Fruit fly (Drosophila melanogaster) whole organism, embryonic: ENCODE measurements around the gene Oatp74D.
A peak's percentile ranks its signal among the peaks of the same experiment; 100 is the strongest.

Experiments used
- ATbp ChIP-seq: fragments of 200-800 bp; sonication (Bioruptor generic); optimal IDR thresholded peaks from 2 replicates; lab custom pipeline; 2017; ENCODE audit warnings: missing biosample characterization, mild to moderate bottlenecking, missing genetic modification characterization, missing genetic modification reagents
- Aef1 ChIP-seq: fragments of 200-800 bp; sonication (Bioruptor generic); IDR thresholded peaks from 3 replicates; pipeline ENCODE4 v1.3.6; 2022; ENCODE audit warnings: missing biosample characterization, missing genetic modification characterization
- Asciz ChIP-seq: fragments of 200-800 bp; sonication (Bioruptor generic); optimal IDR thresholded peaks from 2 replicates; lab custom pipeline; 2017; ENCODE audit warnings: missing biosample characterization, mild to moderate bottlenecking, missing genetic modification characterization, missing genetic modification reagents
- CG10147 ChIP-seq: fragments of 200-800 bp; sonication (Bioruptor generic); optimal IDR thresholded peaks from 2 replicates; lab custom pipeline; 2019; ENCODE audit warnings: missing biosample characterization, mild to moderate bottlenecking, missing genetic modification characterization, moderate library complexity
- CG10654 ChIP-seq: fragments of 200-800 bp; sonication (Bioruptor generic); optimal IDR thresholded peaks from 2 replicates; lab custom pipeline; 2016; ENCODE audit warnings: missing biosample characterization, missing genetic modification characterization
- CG11695 ChIP-seq: fragments of 200-800 bp; sonication (Bioruptor generic); IDR thresholded peaks from 3 replicates; pipeline ENCODE4 v1.3.6; 2022; ENCODE audit warnings: missing biosample characterization, missing genetic modification characterization
- CG12104 ChIP-seq: fragments of 200-800 bp; sonication (Bioruptor generic); optimal IDR thresholded peaks from 3 replicates; lab custom pipeline; 2016; ENCODE audit warnings: missing biosample characterization, missing genetic modification characterization
- CG14667 ChIP-seq: fragments of 200-800 bp; sonication (Bioruptor generic); IDR thresholded peaks from 2 replicates; pipeline ENCODE4 v1.3.6; 2022; ENCODE audit warnings: missing biosample characterization, missing genetic modification characterization
- CG15269 ChIP-seq: fragments of 200-800 bp; sonication (Bioruptor generic); optimal IDR thresholded peaks from 2 replicates; lab custom pipeline; 2018; ENCODE audit warnings: missing biosample characterization, mild to moderate bottlenecking, missing genetic modification characterization, moderate library complexity
- CG1602 ChIP-seq: fragments of 200-800 bp; sonication (Bioruptor generic); optimal IDR thresholded peaks from 3 replicates; lab custom pipeline; 2016; ENCODE audit warnings: missing biosample characterization, missing genetic modification characterization
- CG17912 ChIP-seq: fragments of 200-800 bp; sonication (Bioruptor generic); optimal IDR thresholded peaks from 2 replicates; lab custom pipeline; 2018; ENCODE audit warnings: missing biosample characterization, mild to moderate bottlenecking, missing genetic modification characterization
- CG30020 ChIP-seq: fragments of 200-800 bp; optimal IDR thresholded peaks from 2 replicates; lab custom pipeline; 2019; ENCODE audit warnings: missing biosample characterization, mild to moderate bottlenecking, missing genetic modification characterization, moderate library complexity
- CG34224 ChIP-seq: fragments of 200-800 bp; sonication (Bioruptor generic); IDR thresholded peaks from 3 replicates; pipeline ENCODE4 v1.3.6; 2022; ENCODE audit warnings: missing biosample characterization, missing genetic modification characterization; ENCODE audit not compliant: partially characterized antibody
- CG4424 ChIP-seq: fragments of 200-800 bp; sonication (Bioruptor generic); optimal IDR thresholded peaks from 3 replicates; lab custom pipeline; 2016; ENCODE audit warnings: missing biosample characterization, missing genetic modification characterization
- CG4617 ChIP-seq: fragments of 200-800 bp; sonication (Bioruptor generic); optimal IDR thresholded peaks from 3 replicates; lab custom pipeline; 2016; ENCODE audit warnings: missing biosample characterization, missing genetic modification characterization, borderline replicate concordance
- CG6689 ChIP-seq: fragments of 200-800 bp; sonication (Bioruptor generic); IDR thresholded peaks from 2 replicates; pipeline ENCODE4 v1.3.6; 2022; ENCODE audit warnings: missing biosample characterization, missing genetic modification characterization
- CG9437 ChIP-seq: fragments of 200-800 bp; sonication (Bioruptor generic); optimal IDR thresholded peaks from 2 replicates; lab custom pipeline; 2018; ENCODE audit warnings: missing biosample characterization, mild to moderate bottlenecking, missing genetic modification characterization
- CG9727 ChIP-seq: fragments of 200-800 bp; sonication (Bioruptor generic); optimal IDR thresholded peaks from 3 replicates; lab custom pipeline; 2017; ENCODE audit warnings: missing biosample characterization, mild to moderate bottlenecking, missing genetic modification characterization
- D19A ChIP-seq: fragments of 200-800 bp; optimal IDR thresholded peaks from 3 replicates; lab custom pipeline; 2019; ENCODE audit warnings: missing biosample characterization, mild to moderate bottlenecking, missing genetic modification characterization, moderate library complexity
- Dp ChIP-seq: fragments of 200-800 bp; sonication (Bioruptor generic); optimal IDR thresholded peaks from 2 replicates; lab custom pipeline; 2018; ENCODE audit warnings: missing biosample characterization, mild to moderate bottlenecking, missing genetic modification characterization, moderate library complexity
- Elba2 ChIP-seq: fragments of 200-800 bp; sonication (Bioruptor generic); optimal IDR thresholded peaks from 3 replicates; lab custom pipeline; 2016; ENCODE audit warnings: missing biosample characterization, missing genetic modification characterization
- HLH3B ChIP-seq: fragments of 200-800 bp; sonication (Bioruptor generic); IDR thresholded peaks from 2 replicates; pipeline ENCODE4 v1.3.6; 2022; ENCODE audit warnings: missing biosample characterization, missing genetic modification characterization
- Hey ChIP-seq: fragments of 200-800 bp; sonication (Bioruptor generic); optimal IDR thresholded peaks from 3 replicates; lab custom pipeline; 2018; ENCODE audit warnings: missing biosample characterization, mild to moderate bottlenecking, missing genetic modification characterization
- Mrtf ChIP-seq: fragments of 200-800 bp; sonication (Bioruptor generic); IDR thresholded peaks from 3 replicates; pipeline ENCODE4 v1.3.6; 2022; ENCODE audit warnings: missing biosample characterization, missing genetic modification characterization
- NK7.1 ChIP-seq: fragments of 200-800 bp; sonication (Bioruptor generic); optimal IDR thresholded peaks from 3 replicates; lab custom pipeline; 2016; ENCODE audit warnings: missing biosample characterization, missing genetic modification characterization
- Neu2 ChIP-seq: fragments of 200-800 bp; sonication (Bioruptor generic); optimal IDR thresholded peaks from 3 replicates; lab custom pipeline; 2016; ENCODE audit warnings: missing biosample characterization, missing genetic modification characterization, borderline replicate concordance
- NfI ChIP-seq: fragments of 200-800 bp; sonication (Bioruptor generic); optimal IDR thresholded peaks from 3 replicates; lab custom pipeline; 2018; ENCODE audit warnings: missing biosample characterization, mild to moderate bottlenecking, missing genetic modification characterization, moderate library complexity
- Oli ChIP-seq: fragments of 200-800 bp; sonication (Bioruptor generic); optimal IDR thresholded peaks from 2 replicates; lab custom pipeline; 2018; ENCODE audit warnings: missing biosample characterization, mild to moderate bottlenecking, missing genetic modification characterization, moderate library complexity
- Ptx1 ChIP-seq: fragments of 200-800 bp; sonication (Bioruptor generic); IDR thresholded peaks from 2 replicates; pipeline ENCODE4 v1.3.6; 2022; ENCODE audit warnings: missing biosample characterization, missing genetic modification characterization
- Rfx ChIP-seq: fragments of 200-800 bp; sonication (Bioruptor generic); IDR thresholded peaks from 2 replicates; pipeline ENCODE4 v1.3.6; 2022; ENCODE audit warnings: missing biosample characterization, missing genetic modification characterization
- abd-A ChIP-seq: fragments of 200-800 bp; sonication (Bioruptor generic); optimal IDR thresholded peaks from 3 replicates; lab custom pipeline; 2019; ENCODE audit warnings: missing biosample characterization, mild to moderate bottlenecking, missing genetic modification characterization, moderate library complexity
- az2 ChIP-seq: fragments of 200-800 bp; sonication (Bioruptor generic); optimal IDR thresholded peaks from 3 replicates; lab custom pipeline; 2016; ENCODE audit warnings: missing biosample characterization, missing genetic modification characterization
- bigmax ChIP-seq: fragments of 200-800 bp; sonication (Bioruptor generic); optimal IDR thresholded peaks from 2 replicates; lab custom pipeline; 2018; ENCODE audit warnings: missing biosample characterization, mild to moderate bottlenecking, missing genetic modification characterization
- corto ChIP-seq: fragments of 200-800 bp; sonication (Bioruptor generic); optimal IDR thresholded peaks from 2 replicates; lab custom pipeline; 2016; ENCODE audit warnings: missing biosample characterization, mild to moderate bottlenecking, missing genetic modification characterization, moderate library complexity
- dysf ChIP-seq: fragments of 200-800 bp; sonication (Bioruptor generic); IDR thresholded peaks from 3 replicates; pipeline ENCODE4 v1.3.6; 2022; ENCODE audit warnings: missing biosample characterization, missing genetic modification characterization
- ewg ChIP-seq: fragments of 200-800 bp; sonication (Bioruptor generic); optimal IDR thresholded peaks from 3 replicates; lab custom pipeline; 2017; ENCODE audit warnings: mild to moderate bottlenecking, missing biosample characterization, missing genetic modification reagents, missing genetic modification characterization
- fd102C ChIP-seq: fragments of 200-800 bp; sonication (Bioruptor generic); optimal IDR thresholded peaks from 2 replicates; lab custom pipeline; 2018; ENCODE audit warnings: missing biosample characterization, mild to moderate bottlenecking, missing genetic modification characterization, moderate library complexity
- fd64A ChIP-seq: fragments of 200-800 bp; sonication (Bioruptor generic); optimal IDR thresholded peaks from 3 replicates; lab custom pipeline; 2018; ENCODE audit warnings: missing biosample characterization, mild to moderate bottlenecking, missing genetic modification characterization
- mam ChIP-seq: fragments of 200-800 bp; sonication (Bioruptor generic); optimal IDR thresholded peaks from 3 replicates; lab custom pipeline; 2016; ENCODE audit warnings: missing biosample characterization, missing genetic modification characterization
- org-1 ChIP-seq: fragments of 200-800 bp; sonication (Bioruptor generic); optimal IDR thresholded peaks from 2 replicates; lab custom pipeline; 2017; ENCODE audit warnings: missing biosample characterization, missing genetic modification characterization
- pan ChIP-seq, 4 experiments: fragments of >200 bp in 3 of 4; fragments of 200-800 bp in 1 of 4; sonication (Bioruptor generic) in 1 of 4; optimal IDR thresholded peaks in 3 of 4; IDR thresholded peaks in 1 of 4; 2 replicates each; pipeline versions ENCODE4 v1.3.6 to Lab custom; 2017 to 2022; ENCODE audit warnings: missing biosample characterization in 2 of 4, missing genetic modification characterization in 2 of 4, mixed read lengths in 1 of 4
- pnt ChIP-seq: fragments of 200-800 bp; sonication (Bioruptor generic); optimal IDR thresholded peaks from 3 replicates; lab custom pipeline; 2016; ENCODE audit warnings: missing biosample characterization, missing genetic modification characterization
- prd ChIP-seq, 3 experiments: fragments of >200 bp in 2 of 3; fragments of 200-800 bp in 1 of 3; sonication (Bioruptor generic) in 1 of 3; optimal IDR thresholded peaks in 2 of 3; IDR thresholded peaks in 1 of 3; 2 replicates in 2 of 3; 3 replicates in 1 of 3; pipeline versions ENCODE4 v1.3.6 to Lab custom; 2017 to 2022; ENCODE audit warnings: missing biosample characterization in 1 of 3, missing genetic modification characterization in 1 of 3
- ro ChIP-seq: fragments of 200-800 bp; sonication (Bioruptor generic); IDR thresholded peaks from 2 replicates; pipeline ENCODE4 v1.3.6; 2022; ENCODE audit warnings: missing biosample characterization, missing genetic modification characterization
- sc ChIP-seq, 3 experiments: fragments of >200 bp in 2 of 3; fragments of 200-800 bp in 1 of 3; sonication (Bioruptor generic) in 1 of 3; optimal IDR thresholded peaks; 2 replicates in 2 of 3; 3 replicates in 1 of 3; lab custom pipeline; 2017; ENCODE audit warnings: mild to moderate bottlenecking in 1 of 3, missing biosample characterization in 1 of 3, missing genetic modification characterization in 1 of 3, missing genetic modification reagents in 1 of 3
- sens ChIP-seq: fragments of 200-800 bp; sonication (Bioruptor generic); peaks from one replicate; lab custom pipeline; 2016; ENCODE audit warnings: missing biosample characterization, missing genetic modification characterization
- sug ChIP-seq: fragments of 200-800 bp; optimal IDR thresholded peaks from 2 replicates; lab custom pipeline; 2019; ENCODE audit warnings: missing biosample characterization, mild to moderate bottlenecking, missing genetic modification characterization, moderate library complexity
- trem ChIP-seq: fragments of 200-800 bp; optimal IDR thresholded peaks from 3 replicates; lab custom pipeline; 2019; ENCODE audit warnings: missing biosample characterization, mild to moderate bottlenecking, missing genetic modification characterization, moderate library complexity

Oatp74D gene

dm6 chr3L:17461369-17462012 lies 25.4 kb upstream of the Oatp74D start (continued):
- TF ChIP-seq pan (optimal IDR thresholded peaks at IDR 0.05; lab: Kevin White, UChicago) (no peak), pan (GFP tag; optimal IDR thresholded peaks at IDR 0.05 in 1 of 2, IDR thresholded peaks at IDR 0.05 in 1 of 2) (peak in 1 of 2 experiments; percentile 43), mam (no peak), CG1602 (GFP tag; lab: Kevin White, UChicago) (no peak), HLH3B (0 out of 2 replicates have a peak, but pooled peaks have one; percentile 34), trem (tag; lab: Kevin White, UChicago) (no peak), Ptx1 (GFP tag; lab: Robert Waterston, UW) (peak; percentile 57; the same call in 1 of the 2 replicates), az2 (GFP tag; lab: Kevin White, UChicago) (no peak), CG12104 (GFP tag; lab: Kevin White, UChicago) (no peak), CG10147 (peak; percentile 11), pnt (GFP tag; lab: Kevin White, UChicago) (no peak), CG11695 (GFP tag; lab: Robert Waterston, UW) (no peak), NK7.1 (no peak), corto (GFP tag; lab: Kevin White, UChicago) (no peak), CG9437 (no peak), CG9727 (GFP tag; lab: Kevin White, UChicago) (no peak), ro (GFP tag; lab: Robert Waterston, UW) (no peak), ewg (GFP tag; lab: Kevin White, UChicago) (no peak), sens (GFP tag; lab: Kevin White, UChicago) (peak; percentile 11), sug (tag; lab: Kevin White, UChicago) (no peak), org-1 (GFP tag; lab: Kevin White, UChicago) (no peak), Hey (tag; lab: Kevin White, UChicago) (no peak), Aef1 (GFP tag; lab: Robert Waterston, UW) (no peak), Asciz (GFP tag; lab: Kevin White, UChicago) (no peak), CG34224 (GFP tag; lab: Robert Waterston, UW) (no peak), Neu2 (GFP tag; lab: Kevin White, UChicago) (no peak), bigmax (no peak), sc (optimal IDR thresholded peaks at IDR 0.05; lab: Kevin White, UChicago) (no peak), sc (GFP tag; optimal IDR thresholded peaks at IDR 0.05; lab: Kevin White, UChicago) (no peak), CG14667 (GFP tag; lab: Robert Waterston, UW) (0 out of 2 replicates have a peak, but pooled peaks have one; percentile 31), abd-A (tag; lab: Kevin White, UChicago) (no peak), CG6689 (0 out of 2 replicates have a peak, but pooled peaks have one; percentile 19), fd64A (no peak), CG15269 (no peak), CG17912 (GFP tag; lab: Kevin White, UChicago) (no peak), prd (optimal IDR thresholded peaks at IDR 0.05; lab: Kevin White, UChicago) (no peak), prd (GFP tag; IDR thresholded peaks at IDR 0.05; lab: Robert Waterston, UW) (peak; percentile 61; the same call in 1 of the 3 replicates), CG30020 (no peak), CG4424 (GFP tag; lab: Kevin White, UChicago) (no peak), Elba2 (no peak), CG10654 (GFP tag; lab: Kevin White, UChicago) (no peak), Rfx (GFP tag; lab: Robert Waterston, UW) (peak; percentile 48), ATbp (GFP tag; lab: Kevin White, UChicago) (peak; percentile 20), dysf (GFP tag; lab: Robert Waterston, UW) (peak; percentile 57; the same call in 1 of the 3 replicates), Dp (GFP tag; lab: Kevin White, UChicago) (no peak), CG4617 (GFP tag; lab: Kevin White, UChicago) (no peak), Mrtf (GFP tag; lab: Robert Waterston, UW) (no peak), Oli (no peak), fd102C (no peak), NfI (no peak), D19A (tag; lab: Kevin White, UChicago) (no peak)
